Worm (Caenorhabditis elegans) whole organism, L3 larva: ENCODE results near the gene C36A4.10.

ENCODE experiments used
- R02D3.7 ChIP-seq: fragments of 150-350 bp; optimal IDR thresholded peaks from 2 replicates; lab custom pipeline; 2014; ENCODE audit warnings: missing biosample characterization, missing genetic modification characterization
- ZK546.5 ChIP-seq: sonication (generic microtip); optimal IDR thresholded peaks from 2 replicates; lab custom pipeline; 2017; ENCODE audit warnings: missing biosample characterization, missing genetic modification characterization
- aly-2 ChIP-seq: fragments of 150-350 bp; optimal IDR thresholded peaks from 2 replicates; lab custom pipeline; 2014; ENCODE audit warnings: missing biosample characterization, missing genetic modification characterization
- ama-1 ChIP-seq: fragments of 150-350 bp; optimal IDR thresholded peaks from 2 replicates; lab custom pipeline; 2018
- ceh-16 ChIP-seq: sonication (generic microtip); optimal IDR thresholded peaks from 2 replicates; lab custom pipeline; 2017; ENCODE audit warnings: missing biosample characterization, missing genetic modification characterization
- ceh-28 ChIP-seq: fragments of 150-350 bp; optimal IDR thresholded peaks from 2 replicates; lab custom pipeline; 2014; ENCODE audit warnings: missing biosample characterization, missing genetic modification reagents, missing genetic modification characterization
- ceh-82 ChIP-seq: fragments of 150-350 bp; optimal IDR thresholded peaks from 2 replicates; lab custom pipeline; 2014; ENCODE audit warnings: missing biosample characterization, missing genetic modification characterization
- ceh-9 ChIP-seq: sonication (generic microtip); optimal IDR thresholded peaks from 2 replicates; lab custom pipeline; 2018; ENCODE audit warnings: missing biosample characterization, missing genetic modification characterization
- daf-12 ChIP-seq: fragments of 150-350 bp; optimal IDR thresholded peaks from 2 replicates; lab custom pipeline; 2014; ENCODE audit warnings: missing biosample characterization, missing genetic modification reagents, missing genetic modification characterization
- egl-5 ChIP-seq: fragments of 150-350 bp; optimal IDR thresholded peaks from 2 replicates; lab custom pipeline; 2017; ENCODE audit warnings: missing biosample characterization, missing genetic modification reagents, missing genetic modification characterization, inconsistent platforms
- elt-1 ChIP-seq: fragments of 150-350 bp; optimal IDR thresholded peaks from 2 replicates; lab custom pipeline; 2014; ENCODE audit warnings: missing biosample characterization, missing genetic modification characterization
- elt-2 ChIP-seq: sonication (generic microtip); optimal IDR thresholded peaks from 2 replicates; lab custom pipeline; 2016; ENCODE audit warnings: missing genetic modification reagents, mild to moderate bottlenecking, missing genetic modification characterization, missing compliant biosample characterization
- elt-3 ChIP-seq, 3 experiments: fragments of 150-350 bp in 1 of 3; sonication (generic microtip) in 2 of 3; optimal IDR thresholded peaks; 2 replicates in 2 of 3; 4 replicates in 1 of 3; lab custom pipeline; 2014 to 2017; ENCODE audit warnings: missing biosample characterization in 3 of 3, missing genetic modification characterization in 3 of 3
- eor-1 ChIP-seq, 2 experiments: fragments of 150-350 bp; optimal IDR thresholded peaks; 2 replicates each; lab custom pipeline; 2014 to 2018; ENCODE audit warnings: missing biosample characterization in 2 of 2, missing genetic modification characterization in 2 of 2
- fkh-10 ChIP-seq: sonication (generic microtip); optimal IDR thresholded peaks from 2 replicates; lab custom pipeline; 2017; ENCODE audit warnings: missing biosample characterization, missing genetic modification reagents, missing genetic modification characterization
- fkh-2 ChIP-seq: fragments of 150-350 bp; optimal IDR thresholded peaks from 2 replicates; lab custom pipeline; 2014; ENCODE audit warnings: missing biosample characterization, missing genetic modification reagents, missing genetic modification characterization
- fos-1 ChIP-seq: fragments of 150-350 bp; optimal IDR thresholded peaks from 2 replicates; lab custom pipeline; 2014; ENCODE audit warnings: missing biosample characterization, missing genetic modification characterization
- hmg-11 ChIP-seq: sonication (generic microtip); optimal IDR thresholded peaks from 2 replicates; lab custom pipeline; 2016; ENCODE audit warnings: missing genetic modification characterization, missing compliant biosample characterization
- jun-1 ChIP-seq: fragments of 150-350 bp; optimal IDR thresholded peaks from 2 replicates; lab custom pipeline; 2014; ENCODE audit warnings: missing biosample characterization, missing genetic modification reagents, missing genetic modification characterization
- lin-15B ChIP-seq: fragments of 150-350 bp; optimal IDR thresholded peaks from 2 replicates; lab custom pipeline; 2014; ENCODE audit warnings: missing biosample characterization, missing genetic modification characterization
- lin-39 ChIP-seq: fragments of 150-350 bp; optimal IDR thresholded peaks from 2 replicates; lab custom pipeline; 2018; ENCODE audit warnings: missing biosample characterization, missing genetic modification reagents, missing genetic modification characterization
- lsy-12 ChIP-seq: sonication (generic microtip); optimal IDR thresholded peaks from 2 replicates; lab custom pipeline; 2016; ENCODE audit warnings: mild to moderate bottlenecking, missing genetic modification characterization, missing compliant biosample characterization
- mdl-1 ChIP-seq: fragments of 150-350 bp; optimal IDR thresholded peaks from 2 replicates; lab custom pipeline; 2014; ENCODE audit warnings: missing biosample characterization, missing genetic modification characterization
- mml-1 ChIP-seq: fragments of 150-350 bp; sonication (generic microtip); optimal IDR thresholded peaks from 3 replicates; lab custom pipeline; 2014; ENCODE audit warnings: missing biosample characterization, missing genetic modification characterization
- nfya-1 ChIP-seq: sonication (generic microtip); optimal IDR thresholded peaks from 2 replicates; lab custom pipeline; 2017; ENCODE audit warnings: missing genetic modification characterization, mild to moderate bottlenecking, missing compliant biosample characterization, antibody characterized with exemption, moderate library complexity; ENCODE audit not compliant: insufficient read depth
- nhr-12 ChIP-seq: fragments of 150-350 bp; optimal IDR thresholded peaks from 2 replicates; lab custom pipeline; 2014; ENCODE audit warnings: missing biosample characterization, missing genetic modification characterization
- nhr-23 ChIP-seq: fragments of 150-350 bp; optimal IDR thresholded peaks from 2 replicates; lab custom pipeline; 2014; ENCODE audit warnings: missing biosample characterization, missing genetic modification reagents, missing genetic modification characterization
- nhr-237 ChIP-seq: fragments of 150-350 bp; optimal IDR thresholded peaks from 2 replicates; lab custom pipeline; 2014; ENCODE audit warnings: missing biosample characterization, missing genetic modification characterization
- nhr-25 ChIP-seq: sonication (generic microtip); optimal IDR thresholded peaks from 2 replicates; lab custom pipeline; 2017; ENCODE audit warnings: missing biosample characterization, missing genetic modification characterization
- nhr-28 ChIP-seq: fragments of 150-350 bp; optimal IDR thresholded peaks from 2 replicates; lab custom pipeline; 2014; ENCODE audit warnings: missing biosample characterization, missing genetic modification characterization
- nhr-43 ChIP-seq: sonication (generic microtip); optimal IDR thresholded peaks from 2 replicates; lab custom pipeline; 2016; ENCODE audit warnings: mild to moderate bottlenecking, missing genetic modification characterization, missing compliant biosample characterization; ENCODE audit not compliant: poor library complexity, severe bottlenecking
- nhr-67 ChIP-seq: fragments of 150-350 bp; optimal IDR thresholded peaks from 2 replicates; lab custom pipeline; 2014; ENCODE audit warnings: missing biosample characterization, missing genetic modification characterization
- nhr-76 ChIP-seq: fragments of 150-350 bp; sonication (generic microtip); optimal IDR thresholded peaks from 5 replicates; lab custom pipeline; 2014; ENCODE audit warnings: missing biosample characterization, missing genetic modification characterization
- nhr-77 ChIP-seq: fragments of 150-350 bp; optimal IDR thresholded peaks from 2 replicates; lab custom pipeline; 2014; ENCODE audit warnings: missing biosample characterization, missing genetic modification characterization
- pha-4 ChIP-seq: fragments of 150-350 bp; optimal IDR thresholded peaks from 2 replicates; lab custom pipeline; 2014; ENCODE audit warnings: missing biosample characterization, missing genetic modification reagents, missing genetic modification characterization
- pqm-1 ChIP-seq: fragments of 150-350 bp; optimal IDR thresholded peaks from 2 replicates; lab custom pipeline; 2017; ENCODE audit warnings: missing biosample characterization, missing genetic modification characterization, inconsistent platforms
- sea-2 ChIP-seq: fragments of 150-350 bp; sonication (generic microtip); optimal IDR thresholded peaks from 4 replicates; lab custom pipeline; 2014; ENCODE audit warnings: missing biosample characterization, missing genetic modification reagents, missing genetic modification characterization
- skn-1 ChIP-seq: fragments of 150-350 bp; optimal IDR thresholded peaks from 2 replicates; lab custom pipeline; 2014; ENCODE audit warnings: missing biosample characterization, missing genetic modification characterization
- snpc-4 ChIP-seq: fragments of 150-350 bp; optimal IDR thresholded peaks from 2 replicates; lab custom pipeline; 2014; ENCODE audit warnings: missing biosample characterization, missing genetic modification characterization
- tbx-2 ChIP-seq: sonication (generic microtip); optimal IDR thresholded peaks from 2 replicates; lab custom pipeline; 2016; ENCODE audit warnings: mild to moderate bottlenecking, missing genetic modification characterization, missing compliant biosample characterization
- unc-39 ChIP-seq: sonication (generic microtip); optimal IDR thresholded peaks from 4 replicates; lab custom pipeline; 2017; ENCODE audit warnings: missing biosample characterization, missing genetic modification characterization
- unc-62 ChIP-seq: fragments of 150-350 bp; sonication (generic microtip); optimal IDR thresholded peaks from 4 replicates; lab custom pipeline; 2014; ENCODE audit warnings: missing biosample characterization, missing genetic modification reagents, missing genetic modification characterization
- zag-1 ChIP-seq: fragments of 150-350 bp; optimal IDR thresholded peaks from 2 replicates; lab custom pipeline; 2014; ENCODE audit warnings: missing biosample characterization, missing genetic modification characterization
- ztf-11 ChIP-seq: fragments of 150-350 bp; optimal IDR thresholded peaks from 2 replicates; lab custom pipeline; 2014; ENCODE audit warnings: missing biosample characterization, missing genetic modification characterization
- ztf-4 ChIP-seq: fragments of 150-350 bp; optimal IDR thresholded peaks from 2 replicates; lab custom pipeline; 2014; ENCODE audit warnings: missing biosample characterization, missing genetic modification characterization

Gene C36A4.10

DNA sequence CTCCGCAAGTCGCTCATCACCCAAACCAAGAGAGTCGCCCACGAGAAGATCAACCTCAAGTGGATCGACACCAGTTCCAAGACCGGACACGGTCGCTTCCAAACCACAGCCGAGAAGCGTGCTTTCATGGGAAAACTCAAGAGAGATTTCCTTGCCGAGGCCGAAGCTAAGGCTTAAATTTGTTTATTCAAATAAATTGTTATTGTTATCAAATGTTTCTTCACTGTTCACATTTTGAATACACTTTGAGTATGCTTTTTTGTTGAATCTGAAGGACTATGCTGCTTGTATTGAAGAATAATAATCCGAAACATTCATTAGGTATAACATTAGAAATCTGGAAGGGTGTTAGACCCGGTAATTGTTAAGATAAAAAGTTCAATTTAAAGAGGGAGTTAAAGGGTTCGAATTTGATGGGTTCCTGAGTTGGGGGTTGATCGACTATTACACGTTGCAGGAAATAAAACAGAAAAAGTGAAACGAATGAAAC is 38.1 kb upstream of the C36A4.10 start (continued):
- peak; percentile 60 for TF ChIP-seq ceh-82 (tag; lab: Kevin White, UChicago)
- no peak for TF ChIP-seq pqm-1
- TF ChIP-seq skn-1 = no peak
- TF ChIP-seq nfya-1 = no peak
- TF ChIP-seq eor-1 (tag; optimal IDR thresholded peaks at IDR 0.05; lab: Kevin White, UChicago) = no peak
- no peak for TF ChIP-seq nhr-12 (tag; lab: Kevin White, UChicago)
- TF ChIP-seq mml-1 (tag; lab: Kevin White, UChicago) = no peak

DNA sequence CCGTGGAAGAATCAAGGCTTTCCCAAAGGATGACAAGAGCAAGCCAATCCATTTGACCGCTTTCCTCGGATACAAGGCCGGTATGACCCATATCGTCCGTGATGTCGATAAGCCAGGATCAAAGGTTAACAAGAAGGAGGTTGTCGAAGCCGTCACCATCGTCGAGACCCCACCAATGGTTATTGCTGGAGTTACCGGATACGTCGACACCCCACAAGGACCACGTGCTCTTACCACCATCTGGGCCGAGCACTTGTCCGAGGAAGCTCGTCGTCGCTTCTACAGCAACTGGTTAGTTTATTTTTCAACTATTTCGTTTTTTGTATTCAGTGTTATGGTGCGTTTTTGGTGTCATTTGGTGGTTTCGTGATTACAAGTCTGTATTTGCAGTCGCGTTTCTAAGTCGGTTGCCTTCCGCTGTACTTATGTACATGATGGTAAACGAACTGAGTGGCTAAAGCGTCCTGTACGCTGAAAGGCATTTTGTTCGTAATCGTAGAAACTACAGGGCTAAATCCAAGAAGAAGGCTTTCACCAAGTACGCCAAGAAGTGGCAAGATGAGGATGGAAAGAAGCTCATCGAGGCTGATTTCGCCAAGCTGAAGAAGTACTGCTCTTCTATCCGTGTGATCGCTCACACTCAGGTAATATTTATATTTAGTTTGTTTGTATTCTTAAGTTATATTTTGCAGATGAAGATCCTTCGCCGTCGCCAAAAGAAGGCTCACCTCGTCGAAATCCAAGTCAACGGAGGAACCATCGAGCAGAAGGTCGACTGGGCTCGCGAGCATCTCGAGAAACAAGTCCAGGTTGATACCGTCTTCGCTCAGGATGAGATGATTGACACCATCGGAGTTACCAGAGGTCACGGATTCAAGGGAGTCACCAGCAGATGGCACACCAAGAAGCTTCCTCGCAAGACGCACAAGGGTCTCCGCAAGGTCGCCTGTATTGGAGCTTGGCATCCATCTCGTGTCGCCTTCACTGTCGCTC is 37.0 kb upstream of the C36A4.10 start:
- TF ChIP-seq nfya-1 = no peak
- TF ChIP-seq jun-1 (tag; lab: Kevin White, UChicago) = no peak
- TF ChIP-seq elt-3 (tag; optimal IDR thresholded peaks at IDR 0.05; lab: Kevin White, UChicago) = no peak
- no peak for TF ChIP-seq unc-62 (GFP tag; lab: Kevin White, UChicago)

DNA sequence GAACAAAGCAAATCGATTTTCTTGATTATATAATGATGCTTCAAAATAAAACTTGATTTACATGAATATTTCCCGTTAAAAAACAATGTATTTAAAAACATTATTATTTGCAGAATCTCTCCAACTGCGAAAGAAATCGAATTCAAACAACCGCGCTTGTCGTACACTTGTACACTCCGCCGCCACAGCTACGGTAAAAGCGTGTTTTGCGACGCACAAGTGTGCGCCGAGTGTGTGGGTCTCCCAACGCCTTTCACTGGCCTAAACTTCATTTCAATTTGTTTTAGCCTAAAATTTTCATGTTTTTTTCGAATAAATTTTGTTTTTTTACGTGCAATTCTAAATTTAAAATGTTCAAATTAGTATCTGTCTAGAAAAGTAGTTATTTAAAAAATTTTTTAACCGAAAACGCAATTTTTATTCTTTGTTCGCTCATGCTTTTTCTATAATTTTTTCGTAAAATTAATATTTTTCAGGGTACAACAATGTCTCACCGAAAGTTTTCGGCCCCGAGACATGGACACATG is 36.2 kb upstream of the C36A4.10 start, which contains the start of gene rpl-3:
Gene rpl-3, plus strand, starts transcription at position 477 of the 527 bp plus-strand sequence.
- TF ChIP-seq nhr-43 = peak; percentile 99
- peak; percentile 100 for TF ChIP-seq nhr-23
- TF ChIP-seq pha-4 (tag; lab: Kevin White, UChicago) = peak; percentile 100
- TF ChIP-seq elt-3 (tag; optimal IDR thresholded peaks at IDR 0.05; lab: Kevin White, UChicago) = peak; percentile 83 to 100 (median 98)
- peak; percentile 100 for TF ChIP-seq lin-15B (tag; lab: Kevin White, UChicago)
- peak; percentile 99 for TF ChIP-seq pqm-1
- TF ChIP-seq lin-39 (tag; lab: Kevin White, UChicago) = peak; percentile 100
- TF ChIP-seq unc-62 (GFP tag; lab: Kevin White, UChicago) = peak; percentile 100
- peak; percentile 100 for TF ChIP-seq nfya-1
- TF ChIP-seq elt-2 = peak; percentile 99
- TF ChIP-seq jun-1 (tag; lab: Kevin White, UChicago) = peak; percentile 100
- peak; percentile 90 for TF ChIP-seq fkh-2 (tag; lab: Kevin White, UChicago)
- peak; percentile 100 for TF ChIP-seq ceh-82 (tag; lab: Kevin White, UChicago)
- peak; percentile 100 for TF ChIP-seq aly-2
- TF ChIP-seq mdl-1 (tag; lab: Kevin White, UChicago) = peak; percentile 93
- peak; percentile 98 for TF ChIP-seq daf-12 (tag; lab: Kevin White, UChicago)
- TF ChIP-seq snpc-4 (tag; lab: Kevin White, UChicago) = peak; percentile 98
- TF ChIP-seq sea-2 (GFP tag; lab: Kevin White, UChicago) = peak; percentile 72
- peak; percentile 65 for TF ChIP-seq unc-39
- peak; percentile 99 for TF ChIP-seq skn-1
- peak; percentile 98 for TF ChIP-seq egl-5 (tag; lab: Kevin White, UChicago)
- TF ChIP-seq R02D3.7 (tag; lab: Kevin White, UChicago) = peak; percentile 98
- TF ChIP-seq ztf-4 (tag; lab: Kevin White, UChicago) = peak; percentile 98
- TF ChIP-seq nhr-77 = peak; percentile 97
- peak; percentile 43 for TF ChIP-seq nhr-12 (tag; lab: Kevin White, UChicago)
- TF ChIP-seq nhr-28 (tag; lab: Kevin White, UChicago) = peak; percentile 99
- peak; percentile 98 for TF ChIP-seq ceh-28 (tag; lab: Kevin White, UChicago)
- peak; percentile 100 for TF ChIP-seq fkh-10 (GFP tag; lab: Kevin White, UChicago)
- peak; percentile 99 for TF ChIP-seq tbx-2 (tag; lab: Kevin White, UChicago)
- TF ChIP-seq zag-1 = peak; percentile 97
- TF ChIP-seq mml-1 (tag; lab: Kevin White, UChicago) = no peak
- TF ChIP-seq elt-1 (tag; lab: Kevin White, UChicago) = peak; percentile 98
- TF ChIP-seq ceh-16 = peak; percentile 85
- TF ChIP-seq nhr-25 (tag; lab: Kevin White, UChicago) = peak; percentile 100
- peak; percentile 94 for TF ChIP-seq ama-1
- TF ChIP-seq fos-1 (tag; lab: Kevin White, UChicago) = peak; percentile 100
- TF ChIP-seq eor-1 (tag; optimal IDR thresholded peaks at IDR 0.05; lab: Kevin White, UChicago) = peak in 1 of 2 experiments; percentile 21
- TF ChIP-seq ZK546.5 (tag; lab: Kevin White, UChicago) = peak; percentile 85
- no peak for TF ChIP-seq ceh-9
- peak; percentile 76 for TF ChIP-seq nhr-67
- TF ChIP-seq lsy-12 (tag; lab: Kevin White, UChicago) = peak; percentile 100
- TF ChIP-seq ztf-11 (tag; lab: Kevin White, UChicago) = peak; percentile 80
- TF ChIP-seq hmg-11 (tag; lab: Kevin White, UChicago) = peak; percentile 100
- TF ChIP-seq nhr-237 (tag; lab: Kevin White, UChicago) = peak; percentile 67
- peak; percentile 96 for TF ChIP-seq nhr-76
